Worm (Caenorhabditis elegans) whole organism, mixed stage, embryonic: ENCODE data around the gene mboa-4.

ENCODE experiments used
- ces-1 ChIP-seq: fragments of 150-350 bp; optimal IDR thresholded peaks from 2 replicates; lab custom pipeline; 2014; ENCODE audit warnings: missing biosample characterization, missing genetic modification reagents, missing genetic modification characterization
- elt-1 ChIP-seq: sonication (generic microtip); optimal IDR thresholded peaks from 2 replicates; lab custom pipeline; 2017; ENCODE audit warnings: missing genetic modification characterization, mild to moderate bottlenecking, missing compliant biosample characterization, antibody characterized with exemption, moderate library complexity, borderline replicate concordance; ENCODE audit not compliant: insufficient read depth
- elt-3 ChIP-seq: fragments of 150-350 bp; optimal IDR thresholded peaks from 2 replicates; lab custom pipeline; 2014; ENCODE audit warnings: missing biosample characterization, missing genetic modification characterization
- flh-1 ChIP-seq: fragments of 200-800 bp; sonication (Bioruptor generic); optimal IDR thresholded peaks from 2 replicates; lab custom pipeline; 2018; ENCODE audit warnings: mild to moderate bottlenecking, missing genetic modification characterization, moderate library complexity, missing compliant biosample characterization
- lin-13 ChIP-seq: fragments of 150-350 bp; optimal IDR thresholded peaks from 2 replicates; lab custom pipeline; 2014; ENCODE audit warnings: missing biosample characterization, missing genetic modification characterization
- lsy-2 ChIP-seq: fragments of 150-350 bp; optimal IDR thresholded peaks from 2 replicates; lab custom pipeline; 2014; ENCODE audit warnings: missing biosample characterization, missing genetic modification characterization
- nhr-12 ChIP-seq: fragments of 150-350 bp; optimal IDR thresholded peaks from 2 replicates; lab custom pipeline; 2014; ENCODE audit warnings: missing biosample characterization, missing genetic modification characterization
- unc-120 ChIP-seq: sonication (generic microtip); optimal IDR thresholded peaks from 2 replicates; lab custom pipeline; 2017; ENCODE audit warnings: missing genetic modification characterization, missing compliant biosample characterization; ENCODE audit not compliant: poor library complexity, severe bottlenecking
- unc-39 ChIP-seq: fragments of 150-350 bp; optimal IDR thresholded peaks from 2 replicates; lab custom pipeline; 2014; ENCODE audit warnings: missing biosample characterization, missing genetic modification characterization

- TF ChIP-seq unc-120 (tag; lab: Kevin White, UChicago): no peak
- no peak for TF ChIP-seq lsy-2
- no peak for TF ChIP-seq lin-13 (tag; lab: Kevin White, UChicago)
- no peak for TF ChIP-seq elt-1 (tag; lab: Kevin White, UChicago)
- TF ChIP-seq flh-1 (GFP tag; lab: Kevin White, UChicago): no peak
- TF ChIP-seq ces-1 (GFP tag; lab: Kevin White, UChicago): no peak
- TF ChIP-seq nhr-12 (tag; lab: Kevin White, UChicago): no peak
- TF ChIP-seq unc-39: no peak
- TF ChIP-seq elt-3: no peak
Measured at ce11 chrIV:11146962-11147470, 12.8 kb downstream of the mboa-4 start, which contains the start of gene pigq-1.
